Worm (Caenorhabditis elegans) whole organism, L4 larva: Measurements from ENCODE around the gene lro-1.

ENCODE experiments used
- R02D3.7 ChIP-seq: fragments of 150-350 bp; sonication (generic microtip); optimal IDR thresholded peaks from 3 replicates; lab custom pipeline; 2014; ENCODE audit warnings: missing biosample characterization, missing genetic modification characterization
- T20F7.1 ChIP-seq: fragments of 200-800 bp; sonication (Bioruptor generic); optimal IDR thresholded peaks from 2 replicates; lab custom pipeline; 2018; ENCODE audit warnings: mild to moderate bottlenecking, missing genetic modification characterization, missing compliant biosample characterization
- T26A8.4 ChIP-seq: fragments of 200-800 bp; sonication (Bioruptor generic); IDR thresholded peaks from 2 replicates; pipeline ENCODE4 v1.3.6; 2022; ENCODE audit warnings: missing genetic modification characterization, missing compliant biosample characterization
- Y48G9A.11 ChIP-seq: fragments of 200-800 bp; sonication (Bioruptor generic); IDR thresholded peaks from 2 replicates; pipeline ENCODE4 v1.3.6; 2022; ENCODE audit warnings: missing genetic modification reagents, missing genetic modification characterization, missing compliant biosample characterization
- ZK337.2 ChIP-seq: fragments of 200-800 bp; sonication (Bioruptor generic); IDR thresholded peaks from 2 replicates; pipeline ENCODE4 v1.3.6; 2022; ENCODE audit warnings: missing genetic modification reagents, missing genetic modification characterization, missing compliant biosample characterization
- aha-1 ChIP-seq: fragments of 150-350 bp; peaks from one replicate; lab custom pipeline; 2014; ENCODE audit warnings: missing biosample characterization, missing genetic modification characterization
- ama-1 ChIP-seq: fragments of 150-350 bp; optimal IDR thresholded peaks from 2 replicates; lab custom pipeline; 2014; ENCODE audit warnings: inconsistent platforms, mixed read lengths
- ceh-28 ChIP-seq: fragments of 150-350 bp; optimal IDR thresholded peaks from 2 replicates; lab custom pipeline; 2014; ENCODE audit warnings: missing biosample characterization, missing genetic modification reagents, missing genetic modification characterization
- ceh-32 ChIP-seq: sonication (generic microtip); optimal IDR thresholded peaks from 2 replicates; lab custom pipeline; 2016; ENCODE audit warnings: mild to moderate bottlenecking, missing genetic modification characterization, missing compliant biosample characterization; ENCODE audit not compliant: poor library complexity
- ceh-44 ChIP-seq: fragments of 200-800 bp; sonication (Bioruptor generic); IDR thresholded peaks from 2 replicates; pipeline ENCODE4 v1.3.6; 2022; ENCODE audit warnings: missing genetic modification reagents, missing genetic modification characterization, missing compliant biosample characterization
- ctbp-1 ChIP-seq: fragments of 200-800 bp; sonication (Bioruptor generic); IDR thresholded peaks from 2 replicates; pipeline ENCODE4 v1.3.6; 2022; ENCODE audit warnings: missing genetic modification reagents, missing genetic modification characterization, missing compliant biosample characterization
- daf-16 ChIP-seq, 3 experiments: sonication (generic microtip); optimal IDR thresholded peaks; 2 replicates each; lab custom pipeline; 2016 to 2017; ENCODE audit warnings: missing genetic modification characterization in 3 of 3, missing genetic modification reagents in 3 of 3, mild to moderate bottlenecking in 2 of 3, missing compliant biosample characterization in 2 of 3, missing biosample characterization in 1 of 3, moderate library complexity in 1 of 3
- daf-19 ChIP-seq: fragments of 200-800 bp; sonication (Bioruptor generic); conservative IDR thresholded peaks from 2 replicates; pipeline ENCODE4 v1.3.6; 2022; ENCODE audit warnings: missing genetic modification characterization, missing compliant biosample characterization
- dmd-6 ChIP-seq: fragments of 200-800 bp; sonication (Bioruptor generic); IDR thresholded peaks from 2 replicates; pipeline ENCODE4 v1.3.6; 2022; ENCODE audit warnings: missing genetic modification reagents, missing genetic modification characterization, missing compliant biosample characterization
- dmd-8 ChIP-seq: fragments of 200-800 bp; sonication (Bioruptor generic); IDR thresholded peaks from 2 replicates; pipeline ENCODE4 v1.3.6; 2022; ENCODE audit warnings: missing genetic modification characterization, missing compliant biosample characterization
- dmd-9 ChIP-seq: fragments of 200-800 bp; sonication (Bioruptor generic); IDR thresholded peaks from 2 replicates; pipeline ENCODE4 v1.3.6; 2022; ENCODE audit warnings: missing genetic modification reagents, missing genetic modification characterization, missing compliant biosample characterization
- duxl-1 ChIP-seq: sonication (generic microtip); optimal IDR thresholded peaks from 2 replicates; lab custom pipeline; 2016; ENCODE audit warnings: mild to moderate bottlenecking, missing genetic modification characterization, moderate library complexity, missing compliant biosample characterization; ENCODE audit not compliant: poor library complexity
- dve-1 ChIP-seq: sonication (generic microtip); optimal IDR thresholded peaks from 2 replicates; lab custom pipeline; 2017; ENCODE audit warnings: antibody characterized with exemption, mild to moderate bottlenecking, missing genetic modification characterization, missing compliant biosample characterization; ENCODE audit not compliant: insufficient read depth
- gei-8 ChIP-seq: fragments of 200-800 bp; sonication (Bioruptor generic); optimal IDR thresholded peaks from 2 replicates; lab custom pipeline; 2018; ENCODE audit warnings: mild to moderate bottlenecking, missing genetic modification characterization, missing compliant biosample characterization
- hlh-11 ChIP-seq: fragments of 200-800 bp; sonication (Bioruptor generic); optimal IDR thresholded peaks from 2 replicates; lab custom pipeline; 2018; ENCODE audit warnings: mild to moderate bottlenecking, missing genetic modification characterization, missing compliant biosample characterization
- hmg-1.1 ChIP-seq: fragments of 200-800 bp; sonication (Bioruptor generic); IDR thresholded peaks from 2 replicates; pipeline ENCODE4 v1.3.6; 2022; ENCODE audit warnings: missing genetic modification reagents, missing genetic modification characterization, missing compliant biosample characterization
- jun-1 ChIP-seq: fragments of 150-350 bp; optimal IDR thresholded peaks from 2 replicates; lab custom pipeline; 2014; ENCODE audit warnings: missing biosample characterization, missing genetic modification reagents, missing genetic modification characterization
- lin-13 ChIP-seq: fragments of 150-350 bp; optimal IDR thresholded peaks from 2 replicates; lab custom pipeline; 2014; ENCODE audit warnings: missing biosample characterization, missing genetic modification reagents, missing genetic modification characterization
- lin-39 ChIP-seq: fragments of 150-350 bp; optimal IDR thresholded peaks from 2 replicates; lab custom pipeline; 2014; ENCODE audit warnings: missing biosample characterization, missing genetic modification reagents, missing genetic modification characterization
- lsy-2 ChIP-seq, 2 experiments: fragments of 150-350 bp in 1 of 2; sonication (generic microtip) in 1 of 2; optimal IDR thresholded peaks; 2 replicates each; lab custom pipeline; 2014 to 2017; ENCODE audit warnings: missing biosample characterization in 2 of 2, missing genetic modification characterization in 2 of 2
- madf-5 ChIP-seq, 2 experiments: fragments of 200-800 bp; sonication (Bioruptor generic); IDR thresholded peaks; 2 replicates each; pipeline ENCODE4 v1.3.6; 2022; ENCODE audit warnings: missing compliant biosample characterization in 2 of 2, missing genetic modification characterization in 2 of 2
- mdt-29 ChIP-seq: fragments of 200-800 bp; sonication (Bioruptor generic); IDR thresholded peaks from 2 replicates; pipeline ENCODE4 v1.3.6; 2022; ENCODE audit warnings: missing genetic modification reagents, missing genetic modification characterization, missing compliant biosample characterization
- mep-1 ChIP-seq: fragments of 150-350 bp; sonication (generic microtip); optimal IDR thresholded peaks from 3 replicates; lab custom pipeline; 2014; ENCODE audit warnings: missing biosample characterization, missing genetic modification characterization
- mes-2 ChIP-seq: sonication (generic microtip); optimal IDR thresholded peaks from 2 replicates; lab custom pipeline; 2016; ENCODE audit warnings: missing genotype, mild to moderate bottlenecking, missing genetic modification characterization, missing compliant biosample characterization; ENCODE audit not compliant: poor library complexity, severe bottlenecking
- mxl-2 ChIP-seq: fragments of 200-800 bp; sonication (Bioruptor generic); conservative IDR thresholded peaks from 2 replicates; pipeline ENCODE4 v1.3.6; 2022; ENCODE audit warnings: missing genetic modification reagents, missing genetic modification characterization, missing compliant biosample characterization
- nhr-10 ChIP-seq: fragments of 150-350 bp; optimal IDR thresholded peaks from 2 replicates; lab custom pipeline; 2014; ENCODE audit warnings: missing biosample characterization, missing genetic modification characterization
- nhr-102 ChIP-seq: sonication (generic microtip); optimal IDR thresholded peaks from 2 replicates; lab custom pipeline; 2016; ENCODE audit warnings: mild to moderate bottlenecking, missing genetic modification characterization, moderate library complexity, missing compliant biosample characterization
- nhr-25 ChIP-seq: sonication (generic microtip); optimal IDR thresholded peaks from 2 replicates; lab custom pipeline; 2017; ENCODE audit warnings: missing genetic modification characterization, mild to moderate bottlenecking, missing compliant biosample characterization, antibody characterized with exemption, moderate library complexity, borderline replicate concordance; ENCODE audit not compliant: insufficient read depth
- nhr-28 ChIP-seq: fragments of 150-350 bp; optimal IDR thresholded peaks from 2 replicates; lab custom pipeline; 2014; ENCODE audit warnings: missing biosample characterization, missing genetic modification characterization
- nhr-41 ChIP-seq: fragments of 200-800 bp; sonication (Bioruptor generic); IDR thresholded peaks from 2 replicates; pipeline ENCODE4 v1.3.6; 2022; ENCODE audit warnings: missing genetic modification reagents, missing genetic modification characterization, missing compliant biosample characterization
- nhr-48 ChIP-seq: sonication (generic microtip); optimal IDR thresholded peaks from 2 replicates; lab custom pipeline; 2016; ENCODE audit warnings: mild to moderate bottlenecking, missing genetic modification characterization, missing compliant biosample characterization
- php-3 ChIP-seq: fragments of 200-800 bp; sonication (Bioruptor generic); IDR thresholded peaks from 2 replicates; pipeline ENCODE4 v1.3.6; 2022; ENCODE audit warnings: missing genetic modification reagents, missing genetic modification characterization, missing compliant biosample characterization
- rbr-2 ChIP-seq: sonication (generic microtip); optimal IDR thresholded peaks from 2 replicates; lab custom pipeline; 2016; ENCODE audit warnings: missing genotype, missing genetic modification characterization, missing compliant biosample characterization
- set-16 ChIP-seq: fragments of 200-800 bp; sonication (Bioruptor generic); IDR thresholded peaks from 2 replicates; pipeline ENCODE4 v1.3.6; 2022; ENCODE audit warnings: missing genetic modification reagents, missing genetic modification characterization, missing compliant biosample characterization
- snpc-4 ChIP-seq: fragments of 150-350 bp; optimal IDR thresholded peaks from 2 replicates; lab custom pipeline; 2014; ENCODE audit warnings: missing biosample characterization, missing genetic modification characterization
- spr-3 ChIP-seq: fragments of 200-800 bp; sonication (Bioruptor generic); optimal IDR thresholded peaks from 2 replicates; lab custom pipeline; 2018; ENCODE audit warnings: mild to moderate bottlenecking, missing genetic modification characterization, missing compliant biosample characterization
- tag-97 ChIP-seq: fragments of 200-800 bp; sonication (Bioruptor generic); IDR thresholded peaks from 2 replicates; pipeline ENCODE4 v1.3.6; 2022; ENCODE audit warnings: missing genetic modification characterization, missing compliant biosample characterization
- tra-1 ChIP-seq: fragments of 200-800 bp; sonication (Bioruptor generic); IDR thresholded peaks from 2 replicates; pipeline ENCODE4 v1.3.6; 2022; ENCODE audit warnings: missing genetic modification reagents, missing genetic modification characterization, missing compliant biosample characterization
- unc-39 ChIP-seq: sonication (generic microtip); optimal IDR thresholded peaks from 2 replicates; lab custom pipeline; 2017; ENCODE audit warnings: missing biosample characterization, missing genetic modification characterization
- unc-62 ChIP-seq, 3 experiments: fragments of 150-350 bp in 1 of 3; sonication (generic microtip); optimal IDR thresholded peaks in 2 of 3; peaks in 1 of 3; 1 replicate in 1 of 3; 2 replicates in 2 of 3; lab custom pipeline; 2014 to 2017; ENCODE audit warnings: missing biosample characterization in 3 of 3, missing genetic modification characterization in 3 of 3, missing genetic modification reagents in 3 of 3, missing genotype in 1 of 3
- zfp-3 ChIP-seq: fragments of 200-800 bp; sonication (Bioruptor generic); conservative IDR thresholded peaks from 2 replicates; pipeline ENCODE4 v1.3.6; 2022; ENCODE audit warnings: missing genetic modification reagents, missing genetic modification characterization, missing compliant biosample characterization
- ztf-11 ChIP-seq: fragments of 150-350 bp; optimal IDR thresholded peaks from 2 replicates; lab custom pipeline; 2014; ENCODE audit warnings: missing biosample characterization, missing genetic modification characterization

lro-1 gene

DNA sequence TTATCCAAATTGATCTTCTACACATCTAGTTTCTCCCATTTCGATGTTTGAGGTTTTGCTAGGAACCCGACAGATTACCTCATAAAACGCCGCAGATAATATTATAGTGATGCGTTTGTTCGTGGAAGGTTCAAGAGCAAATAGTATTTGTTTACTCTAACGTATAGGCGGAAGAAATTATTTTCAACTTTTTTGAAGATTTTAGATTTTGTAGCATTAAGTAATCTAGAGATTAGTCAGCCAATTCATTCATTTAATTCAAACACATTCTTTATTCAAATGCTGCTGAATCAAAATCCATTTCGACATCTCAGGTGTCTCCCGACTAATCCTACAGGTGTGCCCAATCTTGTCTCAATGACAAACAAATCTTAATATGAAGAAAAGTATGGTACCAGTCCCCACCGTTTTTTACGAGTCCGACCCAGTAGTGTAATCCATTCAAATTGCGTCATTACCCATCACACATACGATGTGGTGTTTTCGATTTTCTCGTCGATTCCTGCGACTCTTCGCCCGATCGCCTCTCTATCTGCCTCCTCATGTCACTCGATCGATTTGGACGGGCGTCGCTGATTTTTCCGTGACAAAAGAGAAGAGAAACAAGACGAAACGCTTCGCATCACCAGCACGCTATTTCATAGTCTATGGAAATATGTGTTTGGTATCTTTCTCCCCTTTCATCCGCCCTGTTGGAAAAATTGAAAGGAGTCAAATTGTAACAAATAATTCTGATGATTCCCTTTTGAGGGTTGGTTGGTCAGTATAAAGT, 17.8 kb upstream of the lro-1 start:
- peak; percentile 43 for TF ChIP-seq spr-3
- TF ChIP-seq duxl-1 (tag; lab: Kevin White, UChicago): peak; percentile 79
- TF ChIP-seq nhr-48 (tag; lab: Kevin White, UChicago): peak; percentile 1
- 0 out of 2 replicates have a peak, but pooled peaks have one; percentile 28 for TF ChIP-seq Y48G9A.11
- no peak for TF ChIP-seq lin-13 (GFP tag; lab: Kevin White, UChicago)
- TF ChIP-seq mep-1 (tag; lab: Kevin White, UChicago): peak; percentile 61
- TF ChIP-seq nhr-102 (tag; lab: Kevin White, UChicago): peak; percentile 73
- 0 out of 2 replicates have a peak, but pooled peaks have one; percentile 46 for TF ChIP-seq hmg-1.1 (GFP tag; lab: Robert Waterston, UW)
- TF ChIP-seq lin-39 (tag; lab: Kevin White, UChicago): no peak
- peak; percentile 68 for TF ChIP-seq zfp-3
- TF ChIP-seq mxl-2: no peak
- TF ChIP-seq rbr-2 (tag; lab: Kevin White, UChicago): peak; percentile 62
- peak; percentile 86 for TF ChIP-seq hlh-11
- no peak for TF ChIP-seq ceh-44 (GFP tag; lab: Robert Waterston, UW)
- 0 out of 2 replicates have a peak, but pooled peaks have one; percentile 16 for TF ChIP-seq dmd-8 (GFP tag; lab: Robert Waterston, UW)
- TF ChIP-seq madf-5 (GFP tag; IDR thresholded peaks at IDR 0.05; lab: Robert Waterston, UW): no peak
- TF ChIP-seq ceh-28 (tag; lab: Kevin White, UChicago): peak; percentile 66
- peak; percentile 95 for TF ChIP-seq aha-1
- peak in 1 of 2 experiments; percentile 83 for TF ChIP-seq unc-62 (GFP tag; optimal IDR thresholded peaks at IDR 0.05 in 1 of 2; lab: Kevin White, UChicago)
- TF ChIP-seq unc-62 (tag; optimal IDR thresholded peaks at IDR 0.05; lab: Kevin White, UChicago): no peak
- no peak; the same call in 1 of the 2 replicates for TF ChIP-seq set-16 (GFP tag; lab: Robert Waterston, UW)
- TF ChIP-seq dmd-6 (GFP tag; lab: Robert Waterston, UW): peak; percentile 62
- peak; percentile 85 for TF ChIP-seq T26A8.4 (GFP tag; lab: Robert Waterston, UW)
- TF ChIP-seq php-3 (GFP tag; lab: Robert Waterston, UW): peak; percentile 56; the same call in 1 of the 2 replicates
- no peak for TF ChIP-seq nhr-41 (GFP tag; lab: Robert Waterston, UW)
- TF ChIP-seq ztf-11 (tag; lab: Kevin White, UChicago): no peak
- TF ChIP-seq ctbp-1: 0 out of 2 replicates have a peak, but pooled peaks have one; percentile 27
- no peak for TF ChIP-seq snpc-4 (tag; lab: Kevin White, UChicago)
- TF ChIP-seq mdt-29: peak; percentile 65
- peak; percentile 1 to 46 for TF ChIP-seq lsy-2 (tag; optimal IDR thresholded peaks at IDR 0.05; lab: Kevin White, UChicago)
- TF ChIP-seq daf-19 (GFP tag; lab: Robert Waterston, UW): no peak
- peak; percentile 85 for TF ChIP-seq nhr-28 (tag; lab: Kevin White, UChicago)
- TF ChIP-seq tag-97: no peak
- peak; percentile 61 for TF ChIP-seq gei-8 (GFP tag; lab: Kevin White, UChicago)
- TF ChIP-seq dve-1: peak; percentile 53
- TF ChIP-seq nhr-25 (tag; lab: Kevin White, UChicago): peak; percentile 54
- TF ChIP-seq tra-1 (GFP tag; lab: Robert Waterston, UW): peak; percentile 53; the same call in 1 of the 2 replicates
- peak; percentile 73 for TF ChIP-seq ama-1 (lab: Kevin White, UChicago)
- no peak for TF ChIP-seq T20F7.1
- no peak for TF ChIP-seq ceh-32 (tag; lab: Kevin White, UChicago)
- TF ChIP-seq R02D3.7 (tag; lab: Kevin White, UChicago): no peak
- TF ChIP-seq jun-1 (tag; lab: Kevin White, UChicago): peak; percentile 25
- no peak for TF ChIP-seq unc-39 (tag; lab: Kevin White, UChicago)
- peak in 1 of 2 experiments; percentile 79 for TF ChIP-seq daf-16 (GFP tag; optimal IDR thresholded peaks at IDR 0.05; lab: Kevin White, UChicago)
- TF ChIP-seq daf-16 (tag; optimal IDR thresholded peaks at IDR 0.05; lab: Kevin White, UChicago): peak; percentile 87
- TF ChIP-seq dmd-9 (GFP tag; lab: Robert Waterston, UW): no peak
- TF ChIP-seq nhr-10 (tag; lab: Kevin White, UChicago): peak; percentile 7
- TF ChIP-seq ZK337.2: no peak; the same call in 1 of the 2 replicates
- peak; percentile 60 for TF ChIP-seq mes-2 (tag; lab: Kevin White, UChicago)
